Worm (Caenorhabditis elegans): ENCODE measurements around the gene pei-2.

pei-2 gene

DNA sequence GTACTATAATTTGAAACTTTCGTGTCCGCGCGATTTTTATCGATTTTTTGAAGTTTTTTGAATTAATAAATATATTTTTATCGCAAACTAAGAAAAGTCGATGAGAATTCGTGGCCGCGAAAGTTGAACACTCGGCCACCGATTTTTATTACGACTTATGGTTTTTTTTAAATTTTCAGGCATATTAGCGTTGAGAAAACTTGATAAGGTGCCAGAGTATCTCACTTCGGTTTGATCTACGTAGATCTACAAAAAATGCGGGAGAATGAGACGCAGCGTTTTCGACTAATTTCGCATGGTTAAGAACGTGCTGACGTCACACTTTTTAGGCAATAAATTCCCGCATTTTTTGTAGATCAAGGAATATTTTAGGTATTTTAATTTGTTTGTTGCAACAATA is at the start of gene pei-2:
Gene pei-2, minus strand, starts transcription at position 101 of the 400 bp plus-strand sequence.
- TF ChIP-seq sma-9 (GFP tag; optimal IDR thresholded peaks at IDR 0.05) = no peak
- TF ChIP-seq sma-9 (tag; optimal IDR thresholded peaks at IDR 0.05) = no peak
- TF ChIP-seq snpc-4 (tag; optimal IDR thresholded peaks at IDR 0.05) = no peak
- TF ChIP-seq crh-2 (tag; optimal IDR thresholded peaks at IDR 0.05) = no peak
- no peak for TF ChIP-seq nhr-25 (tag; optimal IDR thresholded peaks at IDR 0.05)
- TF ChIP-seq sma-3 (GFP tag; optimal IDR thresholded peaks at IDR 0.05) = no peak
- no peak for TF ChIP-seq ceh-82 (tag; optimal IDR thresholded peaks at IDR 0.05)
- no peak for TF ChIP-seq nhr-129 (tag; optimal IDR thresholded peaks at IDR 0.05)
- no peak for TF ChIP-seq unc-62 (GFP tag; optimal IDR thresholded peaks at IDR 0.05)
- TF ChIP-seq dmd-4 (tag; optimal IDR thresholded peaks at IDR 0.05) = no peak
- TF ChIP-seq nhr-77 (tag; optimal IDR thresholded peaks at IDR 0.05) = no peak
- no peak for TF ChIP-seq elt-1 (tag; optimal IDR thresholded peaks at IDR 0.05)
- TF ChIP-seq gmeb-1 (tag; optimal IDR thresholded peaks at IDR 0.05) = no peak
- TF ChIP-seq F13H6.1 (tag; optimal IDR thresholded peaks at IDR 0.05) = no peak
- no peak for TF ChIP-seq ztf-1 (GFP tag; conservative IDR thresholded peaks at IDR 0.05)
- TF ChIP-seq peb-1 (tag; optimal IDR thresholded peaks at IDR 0.05) = no peak
- TF ChIP-seq nhr-12 (tag; optimal IDR thresholded peaks at IDR 0.05) = no peak

DNA sequence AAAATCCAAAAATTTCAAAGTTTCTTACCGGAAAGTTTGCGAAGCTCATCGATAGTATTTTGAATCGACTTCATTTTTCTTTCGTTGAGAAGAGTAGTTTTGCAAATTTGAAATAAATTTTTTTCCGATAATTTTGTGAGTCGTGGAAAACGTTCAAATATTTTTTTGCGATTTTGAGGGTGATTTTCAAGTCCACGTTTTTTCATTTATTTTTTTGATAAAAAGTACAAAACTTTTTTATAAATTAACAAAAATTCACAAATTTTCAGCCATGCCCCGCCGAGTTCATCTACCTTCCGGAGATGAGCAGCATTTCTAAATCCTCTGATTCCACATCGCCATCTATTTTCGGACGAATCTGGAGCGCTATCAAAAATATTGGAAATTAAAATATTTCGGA is 44.2 kb upstream of the pei-2 start, which contains the start of gene K10C9.7:
Gene K10C9.7, minus strand, starts transcription at position 101 of the 400 bp plus-strand sequence.
- TF ChIP-seq nhr-25 (tag; optimal IDR thresholded peaks at IDR 0.05) (no peak), nhr-77 (tag; optimal IDR thresholded peaks at IDR 0.05) (no peak), peb-1 (tag; optimal IDR thresholded peaks at IDR 0.05) (no peak), sma-9 (GFP tag; optimal IDR thresholded peaks at IDR 0.05) (no peak), sma-9 (tag; optimal IDR thresholded peaks at IDR 0.05) (no peak), R02D3.7 (tag; optimal IDR thresholded peaks at IDR 0.05) (no peak), fos-1 (tag; optimal IDR thresholded peaks at IDR 0.05) (no peak), ZK546.5 (tag; optimal IDR thresholded peaks at IDR 0.05) (no peak), snpc-4 (tag; optimal IDR thresholded peaks at IDR 0.05) (no peak)

DNA sequence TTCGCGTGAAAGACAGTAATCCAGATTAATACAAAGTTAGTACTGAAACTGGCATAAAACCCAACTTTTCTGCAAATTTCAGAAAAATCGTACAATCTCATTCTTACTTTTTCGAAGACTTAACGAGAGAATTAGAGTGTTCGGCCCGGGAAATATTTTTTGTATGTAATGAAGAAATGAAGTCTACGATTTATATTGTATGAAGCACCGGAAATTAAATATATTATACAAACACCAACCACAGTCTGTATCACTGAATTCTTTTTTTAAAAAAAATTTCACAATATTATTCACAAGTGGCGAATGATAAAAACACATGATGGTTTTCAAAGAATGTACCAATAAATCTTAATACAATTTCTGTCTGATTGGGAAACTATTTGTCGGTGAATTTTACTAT is 41.2 kb upstream of the pei-2 start, which contains the start of gene str-67:
Gene str-67, minus strand, starts transcription at position 101 of the 400 bp plus-strand sequence.
- TF ChIP-seq ceh-82 (tag; optimal IDR thresholded peaks at IDR 0.05) (no peak), nhr-6 (tag; optimal IDR thresholded peaks at IDR 0.05) (no peak), gmeb-1 (tag; optimal IDR thresholded peaks at IDR 0.05) (no peak), ztf-11 (tag; optimal IDR thresholded peaks at IDR 0.05) (no peak), crh-2 (tag; optimal IDR thresholded peaks at IDR 0.05) (no peak), nhr-11 (tag; optimal IDR thresholded peaks at IDR 0.05) (no peak), peb-1 (tag; optimal IDR thresholded peaks at IDR 0.05) (no peak)

DNA sequence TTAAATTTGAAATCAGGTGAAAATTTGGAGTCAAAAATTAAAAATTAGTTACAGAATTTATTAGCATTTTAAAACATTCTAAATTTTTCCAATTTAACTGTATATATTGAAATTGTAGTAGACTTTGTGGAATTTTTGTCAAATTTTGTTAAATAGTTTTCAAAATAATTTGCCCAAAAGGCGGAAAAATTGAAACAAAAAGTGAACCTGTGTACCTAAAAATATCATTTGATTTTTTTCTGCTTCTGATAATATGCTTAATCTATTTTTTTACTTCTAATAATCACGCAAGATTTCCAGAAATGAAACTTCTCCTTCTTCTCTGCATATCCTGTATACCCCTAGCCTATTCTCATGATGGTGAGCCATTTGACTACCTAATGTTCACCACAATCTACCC is 38.0 kb upstream of the pei-2 start, which contains the start of gene rnst-2:
Gene rnst-2, plus strand, starts transcription at position 301 of the 400 bp plus-strand sequence.
- no peak for TF ChIP-seq mbf-1 (tag; optimal IDR thresholded peaks at IDR 0.05)
- TF ChIP-seq lin-13 (GFP tag; optimal IDR thresholded peaks at IDR 0.05) = no peak
- TF ChIP-seq nhr-11 (tag; optimal IDR thresholded peaks at IDR 0.05) = no peak
- no peak for TF ChIP-seq ceh-16 (tag; optimal IDR thresholded peaks at IDR 0.05)
- TF ChIP-seq alr-1 (tag; optimal IDR thresholded peaks at IDR 0.05) = no peak
- TF ChIP-seq ama-1 (optimal IDR thresholded peaks at IDR 0.05) = no peak
- TF ChIP-seq skn-1 (tag; optimal IDR thresholded peaks at IDR 0.05) = no peak
- no peak for TF ChIP-seq gmeb-1 (tag; optimal IDR thresholded peaks at IDR 0.05)
- TF ChIP-seq sma-9 (GFP tag; optimal IDR thresholded peaks at IDR 0.05) = no peak
- no peak for TF ChIP-seq sma-9 (tag; optimal IDR thresholded peaks at IDR 0.05)
- no peak for TF ChIP-seq lin-39 (tag; optimal IDR thresholded peaks at IDR 0.05)
- no peak for TF ChIP-seq mab-5 (tag; optimal IDR thresholded peaks at IDR 0.05)
- no peak for TF ChIP-seq zag-1 (tag; optimal IDR thresholded peaks at IDR 0.05)

DNA sequence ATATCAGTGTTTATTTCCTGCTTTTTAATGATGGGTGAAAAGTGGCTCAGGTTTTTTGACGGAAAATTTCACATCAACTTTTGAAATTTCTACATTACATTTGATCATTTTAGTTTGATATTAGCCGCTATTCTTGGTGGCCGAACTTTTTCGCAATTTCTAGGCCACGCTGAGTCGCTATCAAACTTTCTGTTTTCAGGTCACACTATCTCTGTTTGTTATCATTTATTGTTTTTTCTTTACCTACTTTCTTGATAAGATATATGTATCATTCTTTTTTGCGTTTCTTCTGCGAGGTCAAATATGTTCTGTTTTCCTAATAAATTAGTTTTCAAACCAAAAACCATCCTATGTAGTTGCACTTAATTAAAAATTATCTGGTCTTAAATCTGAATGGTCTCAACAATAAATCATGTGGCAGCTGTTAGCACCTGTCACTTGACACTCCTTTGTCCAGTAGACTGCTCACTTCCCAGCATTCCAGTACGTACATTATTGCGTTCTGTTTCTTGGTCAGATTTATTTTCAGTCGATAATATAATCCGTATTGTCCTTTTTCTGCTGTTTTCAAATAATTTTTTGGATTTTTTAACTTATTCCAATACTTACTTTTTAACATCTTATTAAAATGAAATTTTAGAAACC is 37.1 kb upstream of the pei-2 start:
- TF ChIP-seq sma-9 (GFP tag; optimal IDR thresholded peaks at IDR 0.05) (peak; percentile 8), sma-9 (tag; optimal IDR thresholded peaks at IDR 0.05) (no peak), ceh-82 (tag; optimal IDR thresholded peaks at IDR 0.05) (no peak), fos-1 (tag; optimal IDR thresholded peaks at IDR 0.05) (peak; percentile 78), peb-1 (tag; optimal IDR thresholded peaks at IDR 0.05) (no peak), nhr-12 (tag; optimal IDR thresholded peaks at IDR 0.05) (no peak), nhr-237 (tag; optimal IDR thresholded peaks at IDR 0.05) (no peak), C34F6.9 (tag; optimal IDR thresholded peaks at IDR 0.05) (no peak), elt-3 (tag; optimal IDR thresholded peaks at IDR 0.05) (no peak), mab-5 (tag; optimal IDR thresholded peaks at IDR 0.05) (peak; percentile 73), ama-1 (optimal IDR thresholded peaks at IDR 0.05) (no peak), crh-2 (tag; optimal IDR thresholded peaks at IDR 0.05) (no peak), F13H6.1 (tag; optimal IDR thresholded peaks at IDR 0.05) (peak; percentile 21), nhr-11 (tag; optimal IDR thresholded peaks at IDR 0.05) (no peak), gmeb-1 (tag; optimal IDR thresholded peaks at IDR 0.05) (peak; percentile 38)

All from whole organism, L2 larva.